Worm (Caenorhabditis elegans) whole organism, L4/young adult: ENCODE results near the gene srd-21.

Experiments
- W03F9.2 ChIP-seq: fragments of 150-350 bp; optimal IDR thresholded peaks from 2 replicates; lab custom pipeline; 2014; ENCODE audit warnings: missing biosample characterization, missing genetic modification characterization
- dao-5 ChIP-seq: sonication (generic microtip); optimal IDR thresholded peaks from 2 replicates; lab custom pipeline; 2016; ENCODE audit warnings: missing genotype, missing genetic modification characterization, moderate library complexity, missing compliant biosample characterization

ce11 chrV:16594514-16594913, 35.2 kb upstream of the srd-21 start:
- no peak for TF ChIP-seq dao-5
- no peak for TF ChIP-seq W03F9.2 (tag; lab: Kevin White, UChicago)
